Worm (Caenorhabditis elegans) whole organism, L3 larva: ENCODE results near the gene ZC196.9.

Source experiments
- aly-2 ChIP-seq: fragments of 150-350 bp; optimal IDR thresholded peaks from 2 replicates; lab custom pipeline; 2014; ENCODE audit warnings: missing biosample characterization, missing genetic modification characterization
- ceh-9 ChIP-seq: sonication (generic microtip); optimal IDR thresholded peaks from 2 replicates; lab custom pipeline; 2018; ENCODE audit warnings: missing biosample characterization, missing genetic modification characterization
- egl-27 ChIP-seq: sonication (generic microtip); optimal IDR thresholded peaks from 4 replicates; lab custom pipeline; 2017; ENCODE audit warnings: missing biosample characterization, missing genetic modification reagents, missing genetic modification characterization
- eor-1 ChIP-seq, 2 experiments: fragments of 150-350 bp; optimal IDR thresholded peaks; 2 replicates each; lab custom pipeline; 2014 to 2018; ENCODE audit warnings: missing biosample characterization in 2 of 2, missing genetic modification characterization in 2 of 2
- fkh-10 ChIP-seq: sonication (generic microtip); optimal IDR thresholded peaks from 2 replicates; lab custom pipeline; 2017; ENCODE audit warnings: missing biosample characterization, missing genetic modification reagents, missing genetic modification characterization
- nhr-12 ChIP-seq: fragments of 150-350 bp; optimal IDR thresholded peaks from 2 replicates; lab custom pipeline; 2014; ENCODE audit warnings: missing biosample characterization, missing genetic modification characterization
- nhr-28 ChIP-seq: fragments of 150-350 bp; optimal IDR thresholded peaks from 2 replicates; lab custom pipeline; 2014; ENCODE audit warnings: missing biosample characterization, missing genetic modification characterization
- nhr-43 ChIP-seq: sonication (generic microtip); optimal IDR thresholded peaks from 2 replicates; lab custom pipeline; 2016; ENCODE audit warnings: mild to moderate bottlenecking, missing genetic modification characterization, missing compliant biosample characterization; ENCODE audit not compliant: poor library complexity, severe bottlenecking
- nhr-77 ChIP-seq: fragments of 150-350 bp; optimal IDR thresholded peaks from 2 replicates; lab custom pipeline; 2014; ENCODE audit warnings: missing biosample characterization, missing genetic modification characterization
- unc-62 ChIP-seq: fragments of 150-350 bp; sonication (generic microtip); optimal IDR thresholded peaks from 4 replicates; lab custom pipeline; 2014; ENCODE audit warnings: missing biosample characterization, missing genetic modification reagents, missing genetic modification characterization

DNA sequence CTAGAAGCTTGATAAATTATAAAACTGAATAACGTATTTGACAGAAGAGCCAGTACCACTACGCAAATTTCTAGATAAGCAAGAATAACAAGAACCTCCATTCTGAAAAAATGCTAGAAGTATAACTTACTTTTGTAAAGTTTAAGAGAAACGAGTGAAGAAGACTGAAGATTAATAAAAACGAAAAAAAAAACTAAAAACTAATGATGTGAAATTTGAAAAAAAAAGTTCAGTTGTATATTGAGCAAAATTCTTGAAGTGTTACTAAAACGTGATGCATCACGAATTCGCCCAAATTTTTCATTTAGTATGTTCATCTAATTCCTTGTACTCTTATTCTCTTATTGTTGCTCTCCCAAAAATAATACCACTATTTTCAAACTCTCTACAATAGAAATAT lies 49.8 kb downstream of the ZC196.9 start, which contains the start of gene ZC190.6:
- TF ChIP-seq nhr-77 (tag; lab: Kevin White, UChicago) = no peak
- no peak for TF ChIP-seq egl-27 (tag; lab: Kevin White, UChicago)
- TF ChIP-seq nhr-43 (tag; lab: Kevin White, UChicago) = no peak
- TF ChIP-seq nhr-28 (tag; lab: Kevin White, UChicago) = no peak
- TF ChIP-seq eor-1 (tag; optimal IDR thresholded peaks at IDR 0.05; lab: Kevin White, UChicago) = no peak
- no peak for TF ChIP-seq aly-2
- TF ChIP-seq ceh-9 = no peak
- no peak for TF ChIP-seq unc-62 (GFP tag; lab: Kevin White, UChicago)
- TF ChIP-seq nhr-12 = no peak
- TF ChIP-seq fkh-10 (GFP tag; lab: Kevin White, UChicago) = no peak
